Worm (Caenorhabditis elegans): ENCODE data around the gene F21C10.3.

F21C10.3 gene

ce11 chrV:9112467-9112866 lies 15.4 kb upstream of the F21C10.3 start, which contains the start of gene F21C10.7:
Gene F21C10.7, plus strand, starts transcription at chrV:9112767.
- TF ChIP-seq unc-55 (GFP tag; optimal IDR thresholded peaks at IDR 0.05) (no peak), C34F6.9 (tag; optimal IDR thresholded peaks at IDR 0.05) (no peak), lin-11 (tag; optimal IDR thresholded peaks at IDR 0.05) (no peak), lin-39 (tag; optimal IDR thresholded peaks at IDR 0.05) (no peak), aly-2 (tag; optimal IDR thresholded peaks at IDR 0.05) (no peak), lsy-2 (tag; optimal IDR thresholded peaks at IDR 0.05) (no peak), ZK546.5 (tag; optimal IDR thresholded peaks at IDR 0.05) (no peak), unc-39 (tag; optimal IDR thresholded peaks at IDR 0.05) (no peak), fos-1 (tag; optimal IDR thresholded peaks at IDR 0.05) (no peak), nhr-12 (tag; optimal IDR thresholded peaks at IDR 0.05) (no peak), ztf-1 (GFP tag; conservative IDR thresholded peaks at IDR 0.05) (no peak), mbf-1 (tag; optimal IDR thresholded peaks at IDR 0.05) (no peak), sem-4 (tag; optimal IDR thresholded peaks at IDR 0.05) (no peak), crh-2 (tag; optimal IDR thresholded peaks at IDR 0.05) (no peak)

- TF ChIP-seq nhr-129 (tag; optimal IDR thresholded peaks at IDR 0.05) (no peak), alr-1 (tag; optimal IDR thresholded peaks at IDR 0.05) (no peak), lin-13 (GFP tag; optimal IDR thresholded peaks at IDR 0.05) (no peak)
These were observed 5.9 kb upstream of the F21C10.3 start, which contains the start of gene F21C10.13 for ce11 chrV:9122004-9122403. Gene F21C10.13, plus strand, starts transcription at chrV:9122304.

ce11 chrV:9123186-9123585 lies 4.7 kb upstream of the F21C10.3 start, which contains the start of gene F21C10.11:
Gene F21C10.11, plus strand, starts transcription at chrV:9123486.
- TF ChIP-seq nhr-25 (tag; optimal IDR thresholded peaks at IDR 0.05) (no peak), unc-55 (GFP tag; optimal IDR thresholded peaks at IDR 0.05) (no peak), lin-39 (tag; optimal IDR thresholded peaks at IDR 0.05) (no peak), R02D3.7 (tag; optimal IDR thresholded peaks at IDR 0.05) (no peak), nhr-129 (tag; optimal IDR thresholded peaks at IDR 0.05) (no peak), C34F6.9 (tag; optimal IDR thresholded peaks at IDR 0.05) (no peak), ztf-1 (GFP tag; conservative IDR thresholded peaks at IDR 0.05) (no peak), crh-2 (tag; optimal IDR thresholded peaks at IDR 0.05) (no peak)

- TF ChIP-seq R02D3.7 (tag; optimal IDR thresholded peaks at IDR 0.05) (no peak), peb-1 (tag; optimal IDR thresholded peaks at IDR 0.05) (no peak), mbf-1 (tag; optimal IDR thresholded peaks at IDR 0.05) (no peak), ztf-11 (tag; optimal IDR thresholded peaks at IDR 0.05) (no peak), nhr-21 (tag; optimal IDR thresholded peaks at IDR 0.05) (no peak), sem-4 (tag; optimal IDR thresholded peaks at IDR 0.05) (no peak), ceh-82 (tag; optimal IDR thresholded peaks at IDR 0.05) (no peak), lin-39 (tag; optimal IDR thresholded peaks at IDR 0.05) (no peak), nhr-77 (tag; optimal IDR thresholded peaks at IDR 0.05) (no peak), unc-62 (GFP tag; optimal IDR thresholded peaks at IDR 0.05) (no peak), sma-3 (GFP tag; optimal IDR thresholded peaks at IDR 0.05) (no peak), gmeb-1 (tag; optimal IDR thresholded peaks at IDR 0.05) (no peak), ceh-16 (tag; optimal IDR thresholded peaks at IDR 0.05) (no peak), F13H6.1 (tag; optimal IDR thresholded peaks at IDR 0.05) (no peak), nhr-10 (tag; optimal IDR thresholded peaks at IDR 0.05) (no peak)
These were observed 3.7 kb upstream of the F21C10.3 start, which contains the start of gene F21C10.6 for ce11 chrV:9124180-9124579. Gene F21C10.6, plus strand, starts transcription at chrV:9124480.

- TF ChIP-seq zag-1 (tag; optimal IDR thresholded peaks at IDR 0.05) = no peak
- TF ChIP-seq lin-39 (tag; optimal IDR thresholded peaks at IDR 0.05) = no peak
- TF ChIP-seq mab-5 (tag; optimal IDR thresholded peaks at IDR 0.05) = no peak
- no peak for TF ChIP-seq F13H6.1 (tag; optimal IDR thresholded peaks at IDR 0.05)
These were observed 2.5 kb upstream of the F21C10.3 start, which contains the start of gene F21C10.5 for ce11 chrV:9125345-9125744. Gene F21C10.5, plus strand, starts transcription at chrV:9125645.

- no peak for TF ChIP-seq blmp-1 (tag; optimal IDR thresholded peaks at IDR 0.05; ENCODE audit: insufficient read depth)
- TF ChIP-seq zag-1 (tag; optimal IDR thresholded peaks at IDR 0.05) = no peak
- TF ChIP-seq C34F6.9 (tag; optimal IDR thresholded peaks at IDR 0.05) = no peak
- no peak for TF ChIP-seq lsy-2 (tag; optimal IDR thresholded peaks at IDR 0.05)
- no peak for TF ChIP-seq unc-55 (GFP tag; optimal IDR thresholded peaks at IDR 0.05)
- no peak for TF ChIP-seq elt-1 (tag; optimal IDR thresholded peaks at IDR 0.05)
- no peak for TF ChIP-seq ztf-1 (GFP tag; conservative IDR thresholded peaks at IDR 0.05)
- no peak for TF ChIP-seq ztf-11 (tag; optimal IDR thresholded peaks at IDR 0.05)
- no peak for TF ChIP-seq nhr-12 (tag; optimal IDR thresholded peaks at IDR 0.05)
These were observed 1.6 kb upstream of the F21C10.3 start, which contains the start of gene F21C10.4 for ce11 chrV:9126316-9126715. Gene F21C10.4, plus strand, starts transcription at chrV:9126616.

Measured in whole organism, L2 larva.